Worm (Caenorhabditis elegans) whole organism, early embryonic: ENCODE measurements around the gene hsp-43.

Experiments used
- B0310.2 ChIP-seq: sonication (generic microtip); optimal IDR thresholded peaks from 2 replicates; lab custom pipeline; 2016; ENCODE audit warnings: mild to moderate bottlenecking, missing genetic modification characterization, missing compliant biosample characterization
- F13C5.2 ChIP-seq: sonication (generic microtip); optimal IDR thresholded peaks from 2 replicates; lab custom pipeline; 2017; ENCODE audit warnings: mild to moderate bottlenecking, missing genetic modification characterization, inconsistent platforms, missing compliant biosample characterization
- aly-1 ChIP-seq: sonication (generic microtip); optimal IDR thresholded peaks from 2 replicates; lab custom pipeline; 2016; ENCODE audit warnings: missing genetic modification characterization, missing compliant biosample characterization
- ama-1 ChIP-seq: fragments of 150-350 bp; optimal IDR thresholded peaks from 2 replicates; lab custom pipeline; 2014
- ceh-13 ChIP-seq: fragments of 200-800 bp; sonication (Bioruptor generic); optimal IDR thresholded peaks from 2 replicates; lab custom pipeline; 2018; ENCODE audit warnings: mild to moderate bottlenecking, missing genetic modification characterization, missing compliant biosample characterization
- ceh-36 ChIP-seq: sonication (generic microtip); optimal IDR thresholded peaks from 2 replicates; lab custom pipeline; 2016; ENCODE audit warnings: missing genetic modification characterization, inconsistent platforms, missing compliant biosample characterization
- ets-7 ChIP-seq: sonication (generic microtip); optimal IDR thresholded peaks from 2 replicates; lab custom pipeline; 2016; ENCODE audit warnings: missing genotype, missing genetic modification characterization, missing compliant biosample characterization
- flt-1 ChIP-seq: fragments of 200-800 bp; sonication (Bioruptor generic); IDR thresholded peaks from 2 replicates; pipeline ENCODE4 v1.3.6; 2022; ENCODE audit warnings: missing genetic modification characterization, missing compliant biosample characterization
- hmbx-1 ChIP-seq: sonication (generic microtip); optimal IDR thresholded peaks from 2 replicates; lab custom pipeline; 2016; ENCODE audit warnings: mild to moderate bottlenecking, missing genetic modification characterization, missing compliant biosample characterization
- hmg-4 ChIP-seq: fragments of 200-800 bp; sonication (Bioruptor generic); optimal IDR thresholded peaks from 2 replicates; lab custom pipeline; 2018; ENCODE audit warnings: mild to moderate bottlenecking, missing genetic modification characterization, missing compliant biosample characterization
- hnd-1 ChIP-seq: sonication (generic microtip); optimal IDR thresholded peaks from 2 replicates; lab custom pipeline; 2016; ENCODE audit warnings: missing genetic modification characterization, missing compliant biosample characterization
- pes-1 ChIP-seq: fragments of 200-800 bp; sonication (Bioruptor generic); IDR thresholded peaks from 2 replicates; pipeline ENCODE4 v1.3.6; 2022; ENCODE audit warnings: missing genetic modification reagents, missing genetic modification characterization, missing compliant biosample characterization
- scrt-1 ChIP-seq: fragments of 200-800 bp; sonication (Bioruptor generic); IDR thresholded peaks from 2 replicates; pipeline ENCODE4 v1.3.6; 2022; ENCODE audit warnings: missing genetic modification characterization, missing compliant biosample characterization
- sea-1 ChIP-seq: fragments of 200-800 bp; sonication (Bioruptor generic); conservative IDR thresholded peaks from 2 replicates; pipeline ENCODE4 v1.3.6; 2022; ENCODE audit warnings: missing genetic modification characterization, missing compliant biosample characterization
- tbx-11 ChIP-seq: fragments of 200-800 bp; sonication (Bioruptor generic); IDR thresholded peaks from 2 replicates; pipeline ENCODE4 v1.3.6; 2022; ENCODE audit warnings: missing genetic modification characterization, missing compliant biosample characterization
- tbx-37 ChIP-seq: fragments of 200-800 bp; sonication (Bioruptor generic); conservative IDR thresholded peaks from 2 replicates; pipeline ENCODE4 v1.3.6; 2022; ENCODE audit warnings: missing genetic modification reagents, missing genetic modification characterization, missing compliant biosample characterization
- tra-4 ChIP-seq: sonication (generic microtip); optimal IDR thresholded peaks from 2 replicates; lab custom pipeline; 2017; ENCODE audit warnings: missing genetic modification characterization, missing compliant biosample characterization

Gene hsp-43

DNA sequence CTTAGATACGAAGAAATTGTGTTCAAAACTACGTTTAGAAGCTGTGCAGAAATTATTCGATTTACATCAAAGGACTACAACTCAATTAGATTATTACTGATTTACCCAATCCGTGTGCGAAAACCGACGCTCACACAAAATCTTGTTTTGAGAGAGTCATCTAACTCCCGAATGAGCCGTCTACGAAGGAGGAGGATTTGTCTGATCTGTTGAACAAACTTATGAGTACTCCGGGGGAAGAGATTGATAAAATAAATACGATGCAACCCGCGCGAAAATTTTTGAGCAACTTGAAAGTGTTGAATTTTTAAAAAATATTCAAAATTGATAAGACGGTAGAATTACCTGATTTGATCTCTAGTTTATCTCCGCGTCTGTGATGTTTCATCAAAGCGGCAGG, 16.0 kb upstream of the hsp-43 start:
- TF ChIP-seq hnd-1 (tag; lab: Kevin White, UChicago), result no peak
- no peak for TF ChIP-seq ceh-13 (GFP tag; lab: Kevin White, UChicago)
- no peak for TF ChIP-seq hmbx-1 (tag; lab: Kevin White, UChicago)
- no peak for TF ChIP-seq hmg-4
- no peak for TF ChIP-seq pes-1 (GFP tag; lab: Robert Waterston, UW)
- TF ChIP-seq F13C5.2 (tag; lab: Kevin White, UChicago), result no peak
- TF ChIP-seq flt-1, result no peak
- TF ChIP-seq tbx-37, result no peak
- TF ChIP-seq tbx-11 (GFP tag; lab: Robert Waterston, UW), result no peak
- no peak for TF ChIP-seq aly-1
- TF ChIP-seq tra-4 (tag; lab: Kevin White, UChicago), result no peak
- TF ChIP-seq B0310.2 (tag; lab: Kevin White, UChicago), result no peak
- TF ChIP-seq ama-1 (lab: Kevin White, UChicago), result no peak

ce11 chrX:6250866-6251265, 15.5 kb upstream of the hsp-43 start:
- TF ChIP-seq hmg-4, result no peak
- no peak for TF ChIP-seq scrt-1
- TF ChIP-seq ceh-36 (tag; lab: Kevin White, UChicago), result no peak
- TF ChIP-seq B0310.2 (tag; lab: Kevin White, UChicago), result no peak

DNA sequence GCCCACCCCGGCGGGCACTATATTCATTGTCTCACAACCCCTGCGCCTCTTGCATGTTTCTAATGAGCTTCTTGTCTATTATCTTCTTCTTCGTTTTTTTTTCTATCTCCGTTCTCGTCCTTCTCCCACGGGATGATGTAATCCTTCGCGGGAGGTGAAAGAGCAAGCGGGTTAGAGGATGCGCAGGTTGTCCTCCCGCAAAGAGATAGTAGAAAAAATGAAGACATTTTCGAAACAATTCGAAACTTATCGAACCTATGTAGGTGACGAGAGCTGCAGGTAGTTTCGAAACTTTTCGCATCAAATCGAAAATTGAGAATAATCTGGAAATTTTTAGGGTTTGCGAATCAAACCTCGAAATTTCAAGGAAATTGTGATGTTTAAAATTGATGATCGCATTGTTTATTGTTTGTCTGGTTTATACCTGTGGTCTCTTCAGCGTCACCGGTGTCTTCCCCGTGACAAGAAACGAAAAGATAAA, 15.0 kb upstream of the hsp-43 start:
- TF ChIP-seq flt-1, result no peak
- TF ChIP-seq aly-1, result no peak
- TF ChIP-seq hnd-1 (tag; lab: Kevin White, UChicago), result no peak
- TF ChIP-seq pes-1 (GFP tag; lab: Robert Waterston, UW), result no peak
- TF ChIP-seq ceh-36 (tag; lab: Kevin White, UChicago), result no peak
- no peak for TF ChIP-seq scrt-1
- no peak for TF ChIP-seq hmbx-1 (tag; lab: Kevin White, UChicago)
- TF ChIP-seq hmg-4, result no peak
- TF ChIP-seq tra-4 (tag; lab: Kevin White, UChicago), result no peak
- no peak for TF ChIP-seq ets-7
- no peak for TF ChIP-seq tbx-37
- TF ChIP-seq ama-1 (lab: Kevin White, UChicago), result no peak
- TF ChIP-seq ceh-13 (GFP tag; lab: Kevin White, UChicago), result no peak
- TF ChIP-seq tbx-11 (GFP tag; lab: Robert Waterston, UW), result no peak
- no peak for TF ChIP-seq sea-1
- no peak for TF ChIP-seq F13C5.2 (tag; lab: Kevin White, UChicago)
- no peak for TF ChIP-seq B0310.2 (tag; lab: Kevin White, UChicago)

- TF ChIP-seq hmg-4 (no peak), tbx-37 (no peak), tbx-11 (GFP tag; lab: Robert Waterston, UW) (no peak), sea-1 (no peak), ceh-36 (tag; lab: Kevin White, UChicago) (no peak), F13C5.2 (tag; lab: Kevin White, UChicago) (no peak), ama-1 (lab: Kevin White, UChicago) (no peak), B0310.2 (tag; lab: Kevin White, UChicago) (no peak), ets-7 (no peak), pes-1 (GFP tag; lab: Robert Waterston, UW) (no peak), hnd-1 (tag; lab: Kevin White, UChicago) (no peak), flt-1 (no peak)
These were observed 13.7 kb upstream of the hsp-43 start for ce11 chrX:6248778-6249658.

DNA sequence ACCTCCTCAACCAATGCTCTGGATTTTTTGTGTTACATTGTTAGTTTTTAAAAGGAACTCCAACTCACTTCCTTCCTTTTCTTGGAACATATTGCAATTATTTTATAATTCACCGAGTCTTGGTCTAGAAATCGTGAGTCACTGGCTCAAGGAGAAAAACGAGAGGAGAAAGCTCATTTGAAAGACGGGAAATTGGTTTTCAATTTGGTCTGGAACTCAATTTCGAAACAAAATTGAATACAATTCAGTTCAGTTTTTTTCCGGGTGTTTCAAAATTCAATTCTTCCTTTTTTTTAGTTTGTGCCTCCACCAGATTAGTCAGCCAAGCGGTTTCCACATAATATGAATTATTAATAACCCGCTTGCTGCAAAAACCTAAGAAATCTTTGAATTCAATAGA, 12.5 kb upstream of the hsp-43 start:
- TF ChIP-seq scrt-1 (no peak), ceh-36 (tag; lab: Kevin White, UChicago) (no peak), tbx-11 (GFP tag; lab: Robert Waterston, UW) (no peak), ets-7 (no peak), ceh-13 (GFP tag; lab: Kevin White, UChicago) (no peak), tbx-37 (no peak), B0310.2 (tag; lab: Kevin White, UChicago) (no peak), hmg-4 (no peak), aly-1 (no peak), sea-1 (no peak), tra-4 (tag; lab: Kevin White, UChicago) (no peak), pes-1 (GFP tag; lab: Robert Waterston, UW) (no peak), hmbx-1 (tag; lab: Kevin White, UChicago) (no peak), flt-1 (no peak), F13C5.2 (tag; lab: Kevin White, UChicago) (no peak), hnd-1 (tag; lab: Kevin White, UChicago) (no peak)

ce11 chrX:6247013-6247412, 11.7 kb upstream of the hsp-43 start:
- TF ChIP-seq hnd-1 (tag; lab: Kevin White, UChicago) (no peak), flt-1 (no peak), aly-1 (no peak), pes-1 (GFP tag; lab: Robert Waterston, UW) (no peak), ama-1 (lab: Kevin White, UChicago) (no peak), ceh-36 (tag; lab: Kevin White, UChicago) (no peak), sea-1 (no peak), tra-4 (tag; lab: Kevin White, UChicago) (no peak), ceh-13 (GFP tag; lab: Kevin White, UChicago) (no peak), scrt-1 (no peak), hmbx-1 (tag; lab: Kevin White, UChicago) (no peak), hmg-4 (no peak), tbx-37 (no peak), tbx-11 (GFP tag; lab: Robert Waterston, UW) (no peak), B0310.2 (tag; lab: Kevin White, UChicago) (no peak), ets-7 (no peak), F13C5.2 (tag; lab: Kevin White, UChicago) (no peak)

DNA sequence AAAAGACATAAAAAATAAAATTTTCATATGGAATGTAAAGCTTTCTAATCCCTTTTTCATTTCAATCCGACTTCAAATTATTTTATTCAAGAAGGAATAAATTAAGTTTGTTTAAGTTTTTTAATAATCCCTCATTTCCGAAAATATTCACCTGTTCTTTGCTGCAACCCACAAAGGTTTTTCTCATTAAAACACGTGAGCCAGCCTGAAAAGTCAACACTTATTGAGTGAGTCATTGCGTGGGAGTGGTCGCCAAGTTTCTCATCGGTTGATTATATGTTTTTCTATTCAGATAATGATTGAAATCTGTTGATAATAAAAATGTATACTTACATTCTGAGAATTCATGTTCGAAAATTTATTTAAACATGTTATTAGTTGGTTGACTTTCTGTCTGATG, 10.2 kb upstream of the hsp-43 start:
- TF ChIP-seq scrt-1 (no peak), F13C5.2 (tag; lab: Kevin White, UChicago) (no peak), pes-1 (GFP tag; lab: Robert Waterston, UW) (no peak), ceh-13 (GFP tag; lab: Kevin White, UChicago) (no peak), aly-1 (no peak), sea-1 (no peak), ama-1 (lab: Kevin White, UChicago) (no peak), tbx-11 (GFP tag; lab: Robert Waterston, UW) (no peak), hmbx-1 (tag; lab: Kevin White, UChicago) (no peak), tra-4 (tag; lab: Kevin White, UChicago) (no peak), hmg-4 (no peak), B0310.2 (tag; lab: Kevin White, UChicago) (no peak), tbx-37 (no peak)
